Worm (Caenorhabditis elegans): ENCODE data around the gene K11H12.3.

Gene K11H12.3

ce11 chrIV:654526-655440, 18.5 kb downstream of the K11H12.3 start, which contains the start of the genes rpl-15 and K11H12.8 (continued):
- TF ChIP-seq fkh-10 (GFP tag; optimal IDR thresholded peaks at IDR 0.05), result peak; percentile 100
- TF ChIP-seq mxl-3 (GFP tag; optimal IDR thresholded peaks at IDR 0.05), result peak; percentile 99
- no peak for TF ChIP-seq egl-27 (tag; optimal IDR thresholded peaks at IDR 0.05)
- TF ChIP-seq daf-16 (GFP tag; optimal IDR thresholded peaks at IDR 0.05), result peak; percentile 97 to 98
- peak; percentile 93 for TF ChIP-seq daf-16 (tag; optimal IDR thresholded peaks at IDR 0.05)
- peak; percentile 98 for TF ChIP-seq ZK337.2 (GFP tag; IDR thresholded peaks at IDR 0.05)
- peak; percentile 100 for TF ChIP-seq dmd-6 (GFP tag; IDR thresholded peaks at IDR 0.05)
- peak; percentile 99 for TF ChIP-seq daf-19 (GFP tag; conservative IDR thresholded peaks at IDR 0.05)
- TF ChIP-seq unc-39 (tag; optimal IDR thresholded peaks at IDR 0.05), result peak; percentile 21
- TF ChIP-seq nhr-6 (tag; optimal IDR thresholded peaks at IDR 0.05), result peak; percentile 100
- TF ChIP-seq nhr-25 (tag; optimal IDR thresholded peaks at IDR 0.05; ENCODE audit: borderline replicate concordance, insufficient read depth), result peak; percentile 98
- TF ChIP-seq madf-5 (GFP tag; IDR thresholded peaks at IDR 0.05), result peak; percentile 99
- TF ChIP-seq nhr-28 (tag; optimal IDR thresholded peaks at IDR 0.05), result peak; percentile 99
- TF ChIP-seq dmd-8 (GFP tag; IDR thresholded peaks at IDR 0.05), result peak; percentile 93
- TF ChIP-seq unc-62 (GFP tag; optimal IDR thresholded peaks at IDR 0.05 in 1 of 2), result peak; percentile 54 to 100
- TF ChIP-seq unc-62 (tag; optimal IDR thresholded peaks at IDR 0.05), result peak; percentile 39
- peak; percentile 84 for TF ChIP-seq nhr-237 (tag; optimal IDR thresholded peaks at IDR 0.05)
- peak; percentile 98 for TF ChIP-seq spr-1 (tag; optimal IDR thresholded peaks at IDR 0.05)
- peak; percentile 98 for TF ChIP-seq php-3 (GFP tag; IDR thresholded peaks at IDR 0.05)
- peak; percentile 90 for TF ChIP-seq lim-7 (GFP tag; IDR thresholded peaks at IDR 0.05)
- peak; percentile 99 for TF ChIP-seq nhr-42 (GFP tag; IDR thresholded peaks at IDR 0.05)
- TF ChIP-seq nhr-77 (tag; optimal IDR thresholded peaks at IDR 0.05), result peak; percentile 100
- peak; percentile 99 for TF ChIP-seq hmg-1.1 (GFP tag; IDR thresholded peaks at IDR 0.05)
- TF ChIP-seq ces-1 (GFP tag; optimal IDR thresholded peaks at IDR 0.05), result peak; percentile 92
- peak; percentile 99 for TF ChIP-seq Y75B8A.6 (GFP tag; IDR thresholded peaks at IDR 0.05)
- TF ChIP-seq nhr-102 (tag; optimal IDR thresholded peaks at IDR 0.05), result peak; percentile 99
- peak; percentile 93 for TF ChIP-seq zfp-2 (tag; optimal IDR thresholded peaks at IDR 0.05)
- peak; percentile 100 for TF ChIP-seq aha-1 (tag)
- TF ChIP-seq fos-1 (tag; optimal IDR thresholded peaks at IDR 0.05), result peak; percentile 93
- peak; percentile 97 for TF ChIP-seq jun-1 (tag; optimal IDR thresholded peaks at IDR 0.05)
- peak; percentile 82 for TF ChIP-seq ceh-28 (tag; optimal IDR thresholded peaks at IDR 0.05)
- peak; percentile 100 for TF ChIP-seq hlh-11 (tag; optimal IDR thresholded peaks at IDR 0.05)
- TF ChIP-seq nhr-111 (GFP tag; optimal IDR thresholded peaks at IDR 0.05), result peak; percentile 97
- TF ChIP-seq nhr-41 (GFP tag; IDR thresholded peaks at IDR 0.05), result peak; percentile 98
- peak; percentile 90 for TF ChIP-seq ceh-32 (tag; optimal IDR thresholded peaks at IDR 0.05; ENCODE audit: poor library complexity)
- peak; percentile 97 for TF ChIP-seq F49E8.2 (tag; optimal IDR thresholded peaks at IDR 0.05; ENCODE audit: borderline replicate concordance)
- TF ChIP-seq mes-2 (tag; optimal IDR thresholded peaks at IDR 0.05; ENCODE audit: poor library complexity, severe bottlenecking), result peak; percentile 100
- TF ChIP-seq zag-1 (tag; optimal IDR thresholded peaks at IDR 0.05), result peak; percentile 88
- TF ChIP-seq ZK546.5 (tag; optimal IDR thresholded peaks at IDR 0.05), result peak in 1 of 2 experiments; percentile 89
- peak; percentile 86 for TF ChIP-seq ceh-82 (tag; optimal IDR thresholded peaks at IDR 0.05)
- TF ChIP-seq hif-1 (tag; optimal IDR thresholded peaks at IDR 0.05), result peak; percentile 90 to 98
- TF ChIP-seq lin-39 (tag; optimal IDR thresholded peaks at IDR 0.05), result peak; percentile 89
- peak; percentile 93 for TF ChIP-seq zip-2 (tag; optimal IDR thresholded peaks at IDR 0.05)
- peak; percentile 95 for TF ChIP-seq snpc-1.2 (GFP tag; IDR thresholded peaks at IDR 0.05)
- no peak for TF ChIP-seq daf-12 (tag; optimal IDR thresholded peaks at IDR 0.05)
- TF ChIP-seq dve-1 (tag; optimal IDR thresholded peaks at IDR 0.05; ENCODE audit: insufficient read depth), result peak; percentile 100
- no peak for TF ChIP-seq aly-2 (tag; optimal IDR thresholded peaks at IDR 0.05)
- peak; percentile 94 for TF ChIP-seq mxl-2 (GFP tag; conservative IDR thresholded peaks at IDR 0.05)

All from whole organism, L4 larva.